Fruit fly (Drosophila melanogaster) whole organism: ENCODE results near the gene CG14042.

Experiments used
- Dll ChIP-seq: fragments of >200 bp; optimal IDR thresholded peaks from 2 replicates; lab custom pipeline; 2017
- EcR ChIP-seq, 2 experiments: fragments of >200 bp; optimal IDR thresholded peaks; 2 replicates each; lab custom pipeline; 2017; ENCODE audit warnings: missing biosample characterization in 2 of 2, missing genetic modification characterization in 2 of 2, missing genetic modification reagents in 2 of 2
- pan ChIP-seq: fragments of >200 bp; optimal IDR thresholded peaks from 2 replicates; lab custom pipeline; 2017
- usp ChIP-seq: fragments of >200 bp; optimal IDR thresholded peaks from 2 replicates; lab custom pipeline; 2017; ENCODE audit warnings: missing biosample characterization, missing genetic modification characterization, mixed read lengths

dm6 chr2L:5003670-5004453 is 33.6 kb upstream of the CG14042 start:
- TF ChIP-seq Dll (no peak), usp (GFP tag; lab: Kevin White, UChicago) (no peak), pan (no peak), EcR (GFP tag; optimal IDR thresholded peaks at IDR 0.05; lab: Kevin White, UChicago) (no peak)
